Worm (Caenorhabditis elegans): ENCODE measurements around the gene R107.2.

The R107.2 gene

ce11 chrIII:9075539-9075938 is 29.8 kb upstream of the R107.2 start, which contains the start of gene F02A9.7:
Gene F02A9.7, minus strand, starts transcription at chrIII:9075639.
- TF ChIP-seq rnt-1 (tag; optimal IDR thresholded peaks at IDR 0.05) (no peak), zip-4 (GFP tag; optimal IDR thresholded peaks at IDR 0.05) (no peak), hlh-17 (GFP tag; optimal IDR thresholded peaks at IDR 0.05; ENCODE audit: borderline replicate concordance) (no peak), nhr-237 (tag; optimal IDR thresholded peaks at IDR 0.05) (no peak), nhr-84 (tag; optimal IDR thresholded peaks at IDR 0.05) (no peak)

ce11 chrIII:9072704-9073103 is 27.0 kb upstream of the R107.2 start:
- no peak for TF ChIP-seq snu-23 (GFP tag; optimal IDR thresholded peaks at IDR 0.05)
- TF ChIP-seq aly-2 (tag; optimal IDR thresholded peaks at IDR 0.05): no peak
- no peak for TF ChIP-seq tlp-1 (tag; optimal IDR thresholded peaks at IDR 0.05)
- no peak for TF ChIP-seq C34B4.2 (tag; optimal IDR thresholded peaks at IDR 0.05)
- TF ChIP-seq nhr-12 (tag; optimal IDR thresholded peaks at IDR 0.05): no peak
- TF ChIP-seq snpc-4 (tag; optimal IDR thresholded peaks at IDR 0.05): no peak

ce11 chrIII:9071372-9071771 is 25.6 kb upstream of the R107.2 start, which contains the start of gene lin-12:
Gene lin-12, minus strand, starts transcription at chrIII:9071472.
- no peak for TF ChIP-seq nhr-90 (tag; optimal IDR thresholded peaks at IDR 0.05; ENCODE audit: poor library complexity)
- no peak for TF ChIP-seq xbp-1 (tag; optimal IDR thresholded peaks at IDR 0.05)
- no peak for TF ChIP-seq efl-1 (optimal IDR thresholded peaks at IDR 0.05)
- peak in 1 of 2 experiments; percentile 64 for TF ChIP-seq efl-1 (GFP tag; optimal IDR thresholded peaks at IDR 0.05 in 1 of 2)

ce11 chrIII:9069712-9070111 is 24.0 kb upstream of the R107.2 start:
- TF ChIP-seq C04F5.9 (tag; optimal IDR thresholded peaks at IDR 0.05) (no peak), hlh-17 (GFP tag; optimal IDR thresholded peaks at IDR 0.05; ENCODE audit: borderline replicate concordance) (no peak), nhr-28 (tag; optimal IDR thresholded peaks at IDR 0.05) (no peak), pqm-1 (tag; optimal IDR thresholded peaks at IDR 0.05) (no peak), ama-1 (optimal IDR thresholded peaks at IDR 0.05) (no peak), hpl-2 (GFP tag; optimal IDR thresholded peaks at IDR 0.05) (no peak), xbp-1 (tag; optimal IDR thresholded peaks at IDR 0.05) (no peak), nhr-237 (tag; optimal IDR thresholded peaks at IDR 0.05) (no peak), nhr-20 (tag; optimal IDR thresholded peaks at IDR 0.05) (no peak), nhr-90 (tag; optimal IDR thresholded peaks at IDR 0.05; ENCODE audit: poor library complexity) (no peak), lin-14 (GFP tag; optimal IDR thresholded peaks at IDR 0.05) (no peak), fkh-10 (GFP tag; optimal IDR thresholded peaks at IDR 0.05) (no peak), C16A3.4 (tag; optimal IDR thresholded peaks at IDR 0.05) (no peak)

- TF ChIP-seq mep-1 (tag; optimal IDR thresholded peaks at IDR 0.05) (peak; percentile 27), lsy-2 (tag; optimal IDR thresholded peaks at IDR 0.05) (no peak), nhr-71 (tag; optimal IDR thresholded peaks at IDR 0.05) (peak; percentile 56), aly-2 (tag; optimal IDR thresholded peaks at IDR 0.05) (peak; percentile 72), ceh-90 (tag; optimal IDR thresholded peaks at IDR 0.05) (no peak), nhr-19 (GFP tag; conservative IDR thresholded peaks at IDR 0.05) (0 out of 2 replicates have a peak, but pooled peaks have one; percentile 10)
Measured at ce11 chrIII:9060267-9060666, 14.5 kb upstream of the R107.2 start.

ce11 chrIII:9058959-9059534 is 13.3 kb upstream of the R107.2 start, which contains the start of gene gst-1:
Gene gst-1, plus strand, starts transcription at chrIII:9059331.
- TF ChIP-seq elt-2 (tag; optimal IDR thresholded peaks at IDR 0.05) (peak; percentile 46), rnt-1 (tag; optimal IDR thresholded peaks at IDR 0.05) (peak; percentile 0), egl-13 (tag; optimal IDR thresholded peaks at IDR 0.05) (no peak), nhr-71 (tag; optimal IDR thresholded peaks at IDR 0.05) (peak; percentile 38), efl-1 (optimal IDR thresholded peaks at IDR 0.05) (peak in 1 of 2 experiments; percentile 10), efl-1 (GFP tag; optimal IDR thresholded peaks at IDR 0.05 in 1 of 2) (peak in 1 of 2 experiments; percentile 56), mdl-1 (tag; optimal IDR thresholded peaks at IDR 0.05) (peak in 1 of 2 experiments; percentile 22), nhr-20 (tag; optimal IDR thresholded peaks at IDR 0.05) (peak; percentile 67), snu-23 (GFP tag; optimal IDR thresholded peaks at IDR 0.05) (peak; percentile 28), sox-4 (tag; optimal IDR thresholded peaks at IDR 0.05) (no peak), lin-35 (GFP tag; optimal IDR thresholded peaks at IDR 0.05) (peak in 1 of 2 experiments; percentile 33), sup-37 (GFP tag; optimal IDR thresholded peaks at IDR 0.05) (no peak), lin-14 (GFP tag; optimal IDR thresholded peaks at IDR 0.05) (peak; percentile 31), swsn-7 (tag; optimal IDR thresholded peaks at IDR 0.05) (peak; percentile 10), skn-1 (tag; optimal IDR thresholded peaks at IDR 0.05) (peak; percentile 97)

All from whole organism, L1 larva.